Fruit fly (Drosophila melanogaster) whole organism, prepupa: ENCODE measurements around the gene Osi15.

Experiments used
- CG11762 ChIP-seq: fragments of 200-800 bp; sonication (Bioruptor generic); optimal IDR thresholded peaks from 3 replicates; lab custom pipeline; 2016; ENCODE audit warnings: missing biosample characterization, missing genetic modification characterization; ENCODE audit not compliant: insufficient read depth
- CG15336 ChIP-seq: fragments of 200-800 bp; sonication (Bioruptor generic); IDR thresholded peaks from 2 replicates; pipeline ENCODE4 v1.3.6; 2022; ENCODE audit warnings: missing biosample characterization, missing genetic modification characterization
- CG32006 ChIP-seq: fragments of 200-800 bp; sonication (Bioruptor generic); optimal IDR thresholded peaks from 3 replicates; lab custom pipeline; 2017; ENCODE audit warnings: missing biosample characterization, mild to moderate bottlenecking, missing genetic modification characterization
- CG8119 ChIP-seq: fragments of 200-800 bp; sonication (Bioruptor generic); IDR thresholded peaks from 3 replicates; pipeline ENCODE4 v1.3.6; 2022; ENCODE audit warnings: missing biosample characterization, missing genetic modification characterization
- Eip75B ChIP-seq: fragments of 200-800 bp; sonication (Bioruptor generic); optimal IDR thresholded peaks from 3 replicates; lab custom pipeline; 2016; ENCODE audit warnings: missing biosample characterization, missing genetic modification characterization
- Hr39 ChIP-seq: fragments of 200-800 bp; sonication (Bioruptor generic); optimal IDR thresholded peaks from 2 replicates; lab custom pipeline; 2016; ENCODE audit warnings: missing biosample characterization, missing genetic modification characterization
- dac ChIP-seq: fragments of 200-800 bp; sonication (Bioruptor generic); optimal IDR thresholded peaks from 2 replicates; lab custom pipeline; 2017; ENCODE audit warnings: missing biosample characterization, mild to moderate bottlenecking, missing genetic modification characterization
- lz ChIP-seq: fragments of 200-800 bp; sonication (Bioruptor generic); optimal IDR thresholded peaks from 3 replicates; lab custom pipeline; 2016; ENCODE audit warnings: missing biosample characterization, missing genetic modification characterization
- net ChIP-seq: fragments of 200-800 bp; sonication (Bioruptor generic); optimal IDR thresholded peaks from 3 replicates; lab custom pipeline; 2016; ENCODE audit warnings: missing biosample characterization, missing genetic modification characterization

- TF ChIP-seq CG11762 (no peak), CG32006 (GFP tag; lab: Kevin White, UChicago) (no peak), dac (GFP tag; lab: Kevin White, UChicago) (no peak), CG15336 (GFP tag; lab: Robert Waterston, UW) (no peak), lz (GFP tag; lab: Kevin White, UChicago) (no peak), CG8119 (no peak), Eip75B (GFP tag; lab: Kevin White, UChicago) (no peak), Hr39 (GFP tag; lab: Kevin White, UChicago) (no peak), net (no peak)
These were observed 14.2 kb upstream of the Osi15 start, which contains the start of gene CG15594 for dm6 chr3R:6287433-6287832.
